Fruit fly (Drosophila melanogaster): ENCODE results near the gene CG7049.

DNA sequence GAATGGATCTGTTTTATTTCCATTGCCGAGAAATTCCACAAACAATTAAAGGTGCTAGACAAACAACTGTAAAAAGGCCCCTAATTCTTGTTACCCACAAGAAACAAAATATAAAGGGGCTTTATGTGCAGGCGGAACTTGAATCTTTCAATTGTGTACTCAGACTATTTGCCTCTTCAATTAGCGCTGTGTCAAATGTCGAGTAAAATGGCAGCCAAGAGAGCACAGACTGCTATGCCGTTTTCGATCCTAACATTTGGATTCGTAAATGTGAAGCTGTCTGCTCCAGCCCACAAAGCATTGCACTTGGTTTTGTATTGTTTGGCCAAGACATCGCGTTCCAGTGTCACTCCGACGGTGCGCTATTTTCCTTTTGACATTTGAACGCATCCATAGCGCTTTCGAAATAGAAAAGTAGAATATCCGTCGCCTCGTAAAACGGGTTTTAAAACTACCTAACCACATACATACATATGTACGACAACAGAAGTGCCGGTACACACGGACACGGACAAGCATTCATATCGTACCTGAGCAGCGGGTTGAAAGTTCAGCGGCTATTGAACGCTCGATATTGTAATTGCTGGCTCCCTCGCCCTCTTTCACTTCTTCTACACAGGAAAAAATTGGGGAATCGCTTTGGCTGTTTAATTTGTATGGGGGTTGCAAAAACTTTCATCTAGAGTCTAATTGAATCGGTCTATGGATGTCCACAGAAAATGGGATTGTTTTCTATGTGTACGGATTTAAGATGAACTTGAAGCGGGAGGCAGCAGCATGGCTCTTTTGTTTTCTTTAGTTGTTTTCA, 9.8 kb downstream of the CG7049 start:
- TF ChIP-seq pdm3 (GFP tag; optimal IDR thresholded peaks at IDR 0.05) (no peak), CG6854 (GFP tag; optimal IDR thresholded peaks at IDR 0.05) (peak; percentile 36), OdsH (GFP tag; optimal IDR thresholded peaks at IDR 0.05) (peak; percentile 47), esn (GFP tag; optimal IDR thresholded peaks at IDR 0.05) (peak; percentile 65), Gug (GFP tag; IDR thresholded peaks at IDR 0.05) (0 out of 2 replicates have a peak, but pooled peaks have one; percentile 8), Ets21C (GFP tag; optimal IDR thresholded peaks at IDR 0.05) (peak; percentile 33), Blimp-1 (GFP tag; optimal IDR thresholded peaks at IDR 0.05) (no peak), Sox102F (GFP tag; optimal IDR thresholded peaks at IDR 0.05) (peak; percentile 55), Hr4 (GFP tag; optimal IDR thresholded peaks at IDR 0.05) (peak; percentile 66), CG10669 (GFP tag; optimal IDR thresholded peaks at IDR 0.05) (peak; percentile 34), Eip75B (GFP tag; optimal IDR thresholded peaks at IDR 0.05) (peak; percentile 63), cyc (GFP tag; optimal IDR thresholded peaks at IDR 0.05) (peak; percentile 46), Lpt (GFP tag; optimal IDR thresholded peaks at IDR 0.05) (peak; percentile 60)

Measured in whole organism, prepupa.